Worm (Caenorhabditis elegans) whole organism, L2 larva: ENCODE results near the gene K05F1.9.

Experiments
- aly-2 ChIP-seq: fragments of 150-350 bp; optimal IDR thresholded peaks from 2 replicates; lab custom pipeline; 2014; ENCODE audit warnings: missing biosample characterization, missing genetic modification characterization
- egl-27 ChIP-seq: sonication (generic microtip); optimal IDR thresholded peaks from 3 replicates; lab custom pipeline; 2017; ENCODE audit warnings: missing biosample characterization, missing genetic modification reagents, missing genetic modification characterization
- elt-1 ChIP-seq: fragments of 150-350 bp; optimal IDR thresholded peaks from 2 replicates; lab custom pipeline; 2014; ENCODE audit warnings: missing biosample characterization, missing genetic modification characterization
- fos-1 ChIP-seq: fragments of 150-350 bp; optimal IDR thresholded peaks from 2 replicates; lab custom pipeline; 2014; ENCODE audit warnings: missing biosample characterization, missing genetic modification characterization
- mdl-1 ChIP-seq, 2 experiments: fragments of 150-350 bp in 1 of 2; sonication (generic microtip) in 1 of 2; optimal IDR thresholded peaks; 2 replicates each; lab custom pipeline; 2017; ENCODE audit warnings: missing biosample characterization in 2 of 2, missing genetic modification characterization in 2 of 2
- nhr-12 ChIP-seq: fragments of 150-350 bp; optimal IDR thresholded peaks from 2 replicates; lab custom pipeline; 2014; ENCODE audit warnings: missing biosample characterization, missing genetic modification characterization
- nhr-237 ChIP-seq: fragments of 150-350 bp; optimal IDR thresholded peaks from 2 replicates; lab custom pipeline; 2014; ENCODE audit warnings: missing biosample characterization, missing genetic modification characterization
- nhr-77 ChIP-seq: fragments of 150-350 bp; optimal IDR thresholded peaks from 2 replicates; lab custom pipeline; 2014; ENCODE audit warnings: missing biosample characterization, missing genetic modification characterization
- snpc-4 ChIP-seq: fragments of 150-350 bp; optimal IDR thresholded peaks from 2 replicates; lab custom pipeline; 2014; ENCODE audit warnings: missing biosample characterization, missing genetic modification characterization
- unc-39 ChIP-seq: fragments of 150-350 bp; optimal IDR thresholded peaks from 2 replicates; lab custom pipeline; 2014; ENCODE audit warnings: missing biosample characterization, missing genetic modification characterization
- unc-62 ChIP-seq: fragments of 150-350 bp; optimal IDR thresholded peaks from 2 replicates; lab custom pipeline; 2014; ENCODE audit warnings: missing biosample characterization, missing genetic modification reagents, missing genetic modification characterization
- zag-1 ChIP-seq: fragments of 150-350 bp; optimal IDR thresholded peaks from 2 replicates; lab custom pipeline; 2014; ENCODE audit warnings: missing biosample characterization, missing genetic modification characterization

DNA sequence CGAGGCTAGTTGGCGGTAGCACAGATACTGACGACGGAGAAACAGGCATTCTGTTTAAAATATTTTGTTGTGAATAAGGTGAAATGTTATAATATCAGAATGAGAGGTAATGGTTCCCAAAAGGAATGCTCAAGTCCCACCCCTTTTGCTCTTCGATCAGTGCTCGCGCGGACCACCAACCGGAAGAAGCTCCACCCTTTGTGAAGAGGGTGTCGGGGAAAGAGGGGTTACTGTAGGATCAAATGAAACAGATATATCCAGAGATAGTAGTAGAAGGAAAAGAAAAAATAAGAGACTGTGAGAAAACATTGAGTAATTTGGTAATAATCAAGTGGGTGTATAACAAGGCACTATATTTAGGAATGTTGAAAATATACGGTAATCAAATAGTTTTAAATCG is 26.9 kb downstream of the K05F1.9 start, which contains the start of the genes dmd-5 and F10C1.1:
- TF ChIP-seq aly-2 (tag; lab: Kevin White, UChicago), result no peak
- no peak for TF ChIP-seq fos-1 (tag; lab: Kevin White, UChicago)
- TF ChIP-seq elt-1, result no peak
- no peak for TF ChIP-seq egl-27 (tag; lab: Kevin White, UChicago)
- TF ChIP-seq mdl-1 (tag; optimal IDR thresholded peaks at IDR 0.05; lab: Kevin White, UChicago), result no peak
- TF ChIP-seq unc-62, result no peak
- TF ChIP-seq snpc-4, result no peak
- TF ChIP-seq nhr-77 (tag; lab: Kevin White, UChicago), result no peak
- no peak for TF ChIP-seq nhr-237 (tag; lab: Kevin White, UChicago)
- no peak for TF ChIP-seq nhr-12 (tag; lab: Kevin White, UChicago)
- TF ChIP-seq unc-39, result no peak
- TF ChIP-seq zag-1, result no peak
